Worm (Caenorhabditis elegans) whole organism, L1 larva: ENCODE results near the gene ZK546.5.

Experiments used
- C04F5.9 ChIP-seq: sonication (generic microtip); optimal IDR thresholded peaks from 2 replicates; lab custom pipeline; 2016; ENCODE audit warnings: missing genetic modification characterization, missing compliant biosample characterization
- C16A3.4 ChIP-seq: fragments of 150-350 bp; optimal IDR thresholded peaks from 2 replicates; lab custom pipeline; 2014; ENCODE audit warnings: missing biosample characterization, missing genetic modification characterization
- C34B4.2 ChIP-seq: sonication (generic microtip); optimal IDR thresholded peaks from 2 replicates; lab custom pipeline; 2017; ENCODE audit warnings: mild to moderate bottlenecking, missing genetic modification characterization, missing compliant biosample characterization
- Y116A8C.19 ChIP-seq: sonication (generic microtip); optimal IDR thresholded peaks from 2 replicates; lab custom pipeline; 2016; ENCODE audit warnings: missing compliant biosample characterization, missing genetic modification characterization, borderline replicate concordance
- aha-1 ChIP-seq: fragments of 150-350 bp; optimal IDR thresholded peaks from 2 replicates; lab custom pipeline; 2014; ENCODE audit warnings: missing biosample characterization, missing genetic modification characterization
- alr-1 ChIP-seq: fragments of 200-800 bp; sonication (Bioruptor generic); optimal IDR thresholded peaks from 2 replicates; lab custom pipeline; 2018; ENCODE audit warnings: borderline replicate concordance, mild to moderate bottlenecking, missing genetic modification characterization, missing compliant biosample characterization
- ceh-63 ChIP-seq: fragments of 200-800 bp; sonication (Bioruptor generic); optimal IDR thresholded peaks from 2 replicates; lab custom pipeline; 2018; ENCODE audit warnings: mild to moderate bottlenecking, missing genetic modification characterization, missing compliant biosample characterization
- ceh-8 ChIP-seq: fragments of 200-800 bp; sonication (Bioruptor generic); optimal IDR thresholded peaks from 2 replicates; lab custom pipeline; 2018; ENCODE audit warnings: mild to moderate bottlenecking, missing genetic modification characterization, moderate library complexity, missing compliant biosample characterization
- ceh-82 ChIP-seq, 3 experiments: fragments of 150-350 bp in 1 of 3; sonication (generic microtip) in 2 of 3; optimal IDR thresholded peaks; 2 replicates each; lab custom pipeline; 2014 to 2017; ENCODE audit warnings: missing biosample characterization in 3 of 3, missing genetic modification characterization in 3 of 3
- ceh-88 ChIP-seq: fragments of 200-800 bp; sonication (Bioruptor generic); IDR thresholded peaks from 2 replicates; pipeline ENCODE4 v1.3.6; 2022; ENCODE audit warnings: missing genetic modification characterization, missing compliant biosample characterization
- efl-1 ChIP-seq, 4 experiments: fragments of 150-350 bp; optimal IDR thresholded peaks in 3 of 4; peaks in 1 of 4; 1 replicate in 1 of 4; 2 replicates in 3 of 4; lab custom pipeline; 2014; ENCODE audit warnings: missing biosample characterization in 2 of 4, missing genetic modification characterization in 2 of 4, missing genetic modification reagents in 2 of 4
- egl-27 ChIP-seq, 2 experiments: fragments of 150-350 bp in 1 of 2; sonication (generic microtip); optimal IDR thresholded peaks; 3 replicates each; lab custom pipeline; 2017 to 2018; ENCODE audit warnings: missing biosample characterization in 2 of 2, missing genetic modification characterization in 2 of 2, missing genetic modification reagents in 2 of 2
- elt-2 ChIP-seq: sonication (generic microtip); optimal IDR thresholded peaks from 2 replicates; lab custom pipeline; 2016; ENCODE audit warnings: missing genetic modification characterization, mild to moderate bottlenecking, inconsistent platforms, missing compliant biosample characterization, missing genetic modification reagents
- elt-3 ChIP-seq, 6 experiments: fragments of 150-350 bp in 1 of 6; sonication (generic microtip); optimal IDR thresholded peaks; 2 replicates each; lab custom pipeline; 2017 to 2018; ENCODE audit warnings: missing biosample characterization in 6 of 6, missing genetic modification characterization in 6 of 6, inconsistent platforms in 1 of 6
- ets-5 ChIP-seq: fragments of 200-800 bp; sonication (Bioruptor generic); IDR thresholded peaks from 2 replicates; pipeline ENCODE4 v1.3.6; 2022; ENCODE audit warnings: missing genetic modification characterization, missing compliant biosample characterization
- fkh-10 ChIP-seq: sonication (generic microtip); optimal IDR thresholded peaks from 2 replicates; lab custom pipeline; 2017; ENCODE audit warnings: missing biosample characterization, missing genetic modification reagents, missing genetic modification characterization
- fkh-4 ChIP-seq: sonication (generic microtip); optimal IDR thresholded peaks from 2 replicates; lab custom pipeline; 2016; ENCODE audit warnings: missing compliant biosample characterization, missing genetic modification characterization, borderline replicate concordance
- hpl-2 ChIP-seq: fragments of 150-350 bp; optimal IDR thresholded peaks from 2 replicates; lab custom pipeline; 2014; ENCODE audit warnings: missing biosample characterization, missing genetic modification reagents, missing genetic modification characterization
- irx-1 ChIP-seq: sonication (generic microtip); optimal IDR thresholded peaks from 2 replicates; lab custom pipeline; 2016; ENCODE audit warnings: missing genetic modification characterization, missing compliant biosample characterization
- isw-1 ChIP-seq: fragments of 200-800 bp; sonication (Bioruptor generic); IDR thresholded peaks from 2 replicates; pipeline ENCODE4 v1.3.6; 2022; ENCODE audit warnings: missing genetic modification characterization, missing compliant biosample characterization
- jun-1 ChIP-seq: fragments of 150-350 bp; optimal IDR thresholded peaks from 2 replicates; lab custom pipeline; 2014; ENCODE audit warnings: missing biosample characterization, missing genetic modification reagents, missing genetic modification characterization
- lin-13 ChIP-seq: fragments of 150-350 bp; optimal IDR thresholded peaks from 2 replicates; lab custom pipeline; 2014; ENCODE audit warnings: missing biosample characterization, missing genetic modification reagents, missing genetic modification characterization
- lin-14 ChIP-seq: fragments of 200-800 bp; sonication (Bioruptor generic); optimal IDR thresholded peaks from 2 replicates; lab custom pipeline; 2018; ENCODE audit warnings: mild to moderate bottlenecking, missing genetic modification characterization, moderate library complexity, missing compliant biosample characterization
- lin-39 ChIP-seq: fragments of 150-350 bp; optimal IDR thresholded peaks from 2 replicates; lab custom pipeline; 2014; ENCODE audit warnings: missing biosample characterization, missing genetic modification reagents, missing genetic modification characterization
- lir-3 ChIP-seq: sonication (generic microtip); optimal IDR thresholded peaks from 2 replicates; lab custom pipeline; 2016; ENCODE audit warnings: mild to moderate bottlenecking, missing genetic modification characterization, moderate library complexity, missing compliant biosample characterization; ENCODE audit not compliant: poor library complexity
- lsy-2 ChIP-seq, 2 experiments: fragments of 150-350 bp; optimal IDR thresholded peaks; 2 replicates each; lab custom pipeline; 2014; ENCODE audit warnings: missing biosample characterization in 2 of 2, missing genetic modification characterization in 2 of 2
- mab-9 ChIP-seq: fragments of 200-800 bp; sonication (Bioruptor generic); IDR thresholded peaks from 2 replicates; pipeline ENCODE4 v1.3.6; 2022; ENCODE audit warnings: missing genetic modification reagents, missing genetic modification characterization, missing compliant biosample characterization
- mdl-1 ChIP-seq, 2 experiments: fragments of 150-350 bp; optimal IDR thresholded peaks; 2 replicates each; lab custom pipeline; 2014 to 2017; ENCODE audit warnings: missing biosample characterization in 2 of 2, missing genetic modification characterization in 2 of 2, inconsistent platforms in 1 of 2
- mep-1 ChIP-seq: fragments of 150-350 bp; optimal IDR thresholded peaks from 2 replicates; lab custom pipeline; 2014; ENCODE audit warnings: missing biosample characterization, missing genetic modification characterization
- nhr-19 ChIP-seq: fragments of 200-800 bp; sonication (Bioruptor generic); conservative IDR thresholded peaks from 2 replicates; pipeline ENCODE4 v1.3.6; 2022; ENCODE audit warnings: missing genetic modification characterization, missing compliant biosample characterization
- nhr-237 ChIP-seq: fragments of 150-350 bp; optimal IDR thresholded peaks from 2 replicates; lab custom pipeline; 2014; ENCODE audit warnings: missing biosample characterization, missing genetic modification characterization
- nhr-47 ChIP-seq: sonication (generic microtip); optimal IDR thresholded peaks from 2 replicates; lab custom pipeline; 2016; ENCODE audit warnings: mild to moderate bottlenecking, missing genetic modification characterization, moderate library complexity, missing compliant biosample characterization
- nhr-77 ChIP-seq: fragments of 150-350 bp; optimal IDR thresholded peaks from 2 replicates; lab custom pipeline; 2014; ENCODE audit warnings: missing biosample characterization, missing genetic modification characterization
- nhr-84 ChIP-seq: sonication (generic microtip); optimal IDR thresholded peaks from 2 replicates; lab custom pipeline; 2017; ENCODE audit warnings: missing biosample characterization, missing genetic modification characterization
- nhr-85 ChIP-seq: sonication (generic microtip); peaks from one replicate; lab custom pipeline; 2016; ENCODE audit warnings: missing genetic modification characterization, inconsistent platforms, missing compliant biosample characterization
- nhr-90 ChIP-seq: sonication (generic microtip); optimal IDR thresholded peaks from 2 replicates; lab custom pipeline; 2016; ENCODE audit warnings: mild to moderate bottlenecking, missing genetic modification characterization, missing compliant biosample characterization; ENCODE audit not compliant: poor library complexity
- pag-3 ChIP-seq: sonication (generic microtip); optimal IDR thresholded peaks from 2 replicates; lab custom pipeline; 2017; ENCODE audit warnings: missing genetic modification characterization, mild to moderate bottlenecking, missing compliant biosample characterization, antibody characterized with exemption, borderline replicate concordance; ENCODE audit not compliant: insufficient read depth
- rnt-1 ChIP-seq: sonication (generic microtip); optimal IDR thresholded peaks from 2 replicates; lab custom pipeline; 2016; ENCODE audit warnings: mild to moderate bottlenecking, missing genetic modification characterization, moderate library complexity, missing compliant biosample characterization
- skn-1 ChIP-seq: fragments of 150-350 bp; optimal IDR thresholded peaks from 2 replicates; lab custom pipeline; 2014; ENCODE audit warnings: missing biosample characterization, missing genetic modification characterization
- snpc-4 ChIP-seq: fragments of 150-350 bp; optimal IDR thresholded peaks from 2 replicates; lab custom pipeline; 2014; ENCODE audit warnings: missing biosample characterization, missing genetic modification characterization
- snu-23 ChIP-seq: sonication (generic microtip); optimal IDR thresholded peaks from 2 replicates; lab custom pipeline; 2016; ENCODE audit warnings: missing genetic modification characterization, missing compliant biosample characterization
- sox-4 ChIP-seq: sonication (generic microtip); optimal IDR thresholded peaks from 2 replicates; lab custom pipeline; 2016; ENCODE audit warnings: missing genetic modification characterization, missing compliant biosample characterization
- sptf-1 ChIP-seq: fragments of 150-350 bp; optimal IDR thresholded peaks from 2 replicates; lab custom pipeline; 2014; ENCODE audit warnings: missing biosample characterization, missing genetic modification characterization
- swsn-7 ChIP-seq: sonication (generic microtip); optimal IDR thresholded peaks from 2 replicates; lab custom pipeline; 2016; ENCODE audit warnings: missing genetic modification characterization, missing compliant biosample characterization
- tbx-2 ChIP-seq: sonication (generic microtip); optimal IDR thresholded peaks from 2 replicates; lab custom pipeline; 2016; ENCODE audit warnings: missing genetic modification characterization, missing compliant biosample characterization
- unc-30 ChIP-seq: sonication (generic microtip); optimal IDR thresholded peaks from 2 replicates; lab custom pipeline; 2017; ENCODE audit warnings: missing biosample characterization, missing genetic modification characterization
- unc-62 ChIP-seq: fragments of 150-350 bp; optimal IDR thresholded peaks from 2 replicates; lab custom pipeline; 2014; ENCODE audit warnings: missing biosample characterization, missing genetic modification reagents, missing genetic modification characterization
- unc-86 ChIP-seq: sonication (generic microtip); optimal IDR thresholded peaks from 2 replicates; lab custom pipeline; 2016; ENCODE audit warnings: missing genetic modification characterization, missing compliant biosample characterization
- xbp-1 ChIP-seq: sonication (generic microtip); optimal IDR thresholded peaks from 2 replicates; lab custom pipeline; 2016; ENCODE audit warnings: missing genetic modification characterization, missing compliant biosample characterization
- zag-1 ChIP-seq: fragments of 150-350 bp; optimal IDR thresholded peaks from 2 replicates; lab custom pipeline; 2014; ENCODE audit warnings: missing biosample characterization, missing genetic modification characterization
- ztf-11 ChIP-seq, 2 experiments: sonication (generic microtip); optimal IDR thresholded peaks; 2 replicates each; lab custom pipeline; 2016 to 2017; ENCODE audit warnings: missing genetic modification characterization in 2 of 2, missing biosample characterization in 1 of 2, missing compliant biosample characterization in 1 of 2
- ztf-4 ChIP-seq: fragments of 150-350 bp; optimal IDR thresholded peaks from 2 replicates; lab custom pipeline; 2014; ENCODE audit warnings: missing biosample characterization, missing genetic modification characterization

Gene ZK546.5

DNA sequence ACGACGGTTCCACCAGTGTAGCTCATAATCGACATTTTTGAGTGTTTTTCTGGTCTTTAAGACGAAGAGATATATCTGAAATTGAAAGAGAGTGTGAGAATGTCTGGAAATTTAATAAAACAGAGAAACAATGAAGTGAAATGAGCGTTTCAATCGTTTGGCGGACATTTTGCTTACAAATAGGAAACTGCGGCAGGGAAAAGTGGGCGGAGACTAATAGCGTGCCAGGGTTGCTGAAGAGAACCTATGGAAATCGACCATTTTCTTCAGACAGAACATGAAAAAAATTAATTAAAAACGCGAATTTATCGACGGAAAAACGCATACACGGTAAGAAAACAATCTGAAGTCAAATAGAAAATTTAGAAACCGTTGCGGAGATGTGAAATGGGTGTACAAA is 19.7 kb downstream of the ZK546.5 start, which contains the start of gene pbs-3 (continued):
- TF ChIP-seq xbp-1 (tag; lab: Kevin White, UChicago) (peak; percentile 41), ztf-4 (no peak), ets-5 (no peak), elt-3 (tag; optimal IDR thresholded peaks at IDR 0.05; lab: Kevin White, UChicago) (peak in 2 of 6 experiments; percentile 42 to 71), unc-30 (tag; lab: Kevin White, UChicago) (no peak), nhr-19 (GFP tag; lab: Robert Waterston, UW) (0 out of 2 replicates have a peak, but pooled peaks have one; percentile 5), nhr-237 (tag; lab: Kevin White, UChicago) (peak; percentile 0), ztf-11 (tag; optimal IDR thresholded peaks at IDR 0.05; lab: Kevin White, UChicago) (peak in 1 of 2 experiments; percentile 57), lir-3 (tag; lab: Kevin White, UChicago) (peak; percentile 55), Y116A8C.19 (tag; lab: Kevin White, UChicago) (no peak), aha-1 (tag; lab: Kevin White, UChicago) (no peak), ceh-8 (GFP tag; lab: Kevin White, UChicago) (no peak), hpl-2 (GFP tag; lab: Kevin White, UChicago) (peak; percentile 19), jun-1 (peak; percentile 2), egl-27 (tag; optimal IDR thresholded peaks at IDR 0.05; lab: Kevin White, UChicago) (no peak), sox-4 (tag; lab: Kevin White, UChicago) (no peak), elt-2 (tag; lab: Kevin White, UChicago) (peak; percentile 46), mep-1 (tag; lab: Kevin White, UChicago) (no peak), C34B4.2 (tag; lab: Kevin White, UChicago) (no peak), lin-14 (peak; percentile 53), C04F5.9 (tag; lab: Kevin White, UChicago) (no peak), unc-86 (tag; lab: Kevin White, UChicago) (no peak), isw-1 (peak; percentile 17), lin-13 (peak; percentile 47), lsy-2 (tag; optimal IDR thresholded peaks at IDR 0.05; lab: Kevin White, UChicago) (peak; percentile 52 to 85), irx-1 (tag; lab: Kevin White, UChicago) (no peak), ceh-82 (tag; optimal IDR thresholded peaks at IDR 0.05; lab: Kevin White, UChicago) (peak; percentile 44 to 79 (median 72)), sptf-1 (tag; lab: Kevin White, UChicago) (no peak), ceh-88 (GFP tag; lab: Robert Waterston, UW) (no peak), nhr-90 (tag; lab: Kevin White, UChicago) (peak; percentile 49), alr-1 (tag; lab: Kevin White, UChicago) (no peak), efl-1 (optimal IDR thresholded peaks at IDR 0.05; lab: Kevin White, UChicago) (peak; percentile 71 to 73), efl-1 (GFP tag; optimal IDR thresholded peaks at IDR 0.05 in 1 of 2; lab: Kevin White, UChicago) (peak; percentile 65 to 94), nhr-84 (no peak), mab-9 (no peak), nhr-85 (tag; lab: Kevin White, UChicago) (no peak), skn-1 (tag; lab: Kevin White, UChicago) (peak; percentile 97), mdl-1 (tag; optimal IDR thresholded peaks at IDR 0.05; lab: Kevin White, UChicago) (no peak), nhr-47 (peak; percentile 53), zag-1 (no peak), nhr-77 (tag; lab: Kevin White, UChicago) (peak; percentile 49), C16A3.4 (tag; lab: Kevin White, UChicago) (peak; percentile 86), lin-39 (no peak), snpc-4 (tag; lab: Kevin White, UChicago) (no peak), pag-3 (tag; lab: Kevin White, UChicago) (no peak), unc-62 (no peak), snu-23 (peak; percentile 67), rnt-1 (peak; percentile 85), swsn-7 (peak; percentile 37), fkh-10 (GFP tag; lab: Kevin White, UChicago) (no peak), fkh-4 (no peak), tbx-2 (peak; percentile 39), ceh-63 (no peak)
